Fruit fly (Drosophila melanogaster): ENCODE data around the gene Nmdmc.

Gene Nmdmc

dm6 chr3R:9007258-9007657 lies 43.1 kb downstream of the Nmdmc start:
- TF ChIP-seq lola (GFP tag; optimal IDR thresholded peaks at IDR 0.05) (no peak), Abd-B (GFP tag; optimal IDR thresholded peaks at IDR 0.05) (no peak), dl (GFP tag; optimal IDR thresholded peaks at IDR 0.05; ENCODE audit: insufficient read depth in 1 of 2, partially characterized antibody in 2 of 2) (no peak), Myc (optimal IDR thresholded peaks at IDR 0.05) (no peak), Hr78 (GFP tag; optimal IDR thresholded peaks at IDR 0.05) (no peak), brk (GFP tag; optimal IDR thresholded peaks at IDR 0.05) (no peak), N (GFP tag; optimal IDR thresholded peaks at IDR 0.05) (no peak), rgr (GFP tag; optimal IDR thresholded peaks at IDR 0.05) (no peak), sv (GFP tag; optimal IDR thresholded peaks at IDR 0.05) (no peak), fru (GFP tag; optimal IDR thresholded peaks at IDR 0.05) (no peak), Hr83 (GFP tag; optimal IDR thresholded peaks at IDR 0.05; ENCODE audit: poor library complexity, severe bottlenecking) (no peak), dsf (GFP tag; optimal IDR thresholded peaks at IDR 0.05; ENCODE audit: borderline replicate concordance) (no peak)

dm6 chr3R:9006129-9006528 lies 44.2 kb downstream of the Nmdmc start, which contains the start of the genes Prosbeta3 and Iru:
Gene Prosbeta3, minus strand, starts transcription at chr3R:9006226.
Gene Iru, plus strand, starts transcription at chr3R:9006456.
- TF ChIP-seq lola (GFP tag; optimal IDR thresholded peaks at IDR 0.05) (no peak), Myc (optimal IDR thresholded peaks at IDR 0.05) (peak; percentile 7), Rel (GFP tag; optimal IDR thresholded peaks at IDR 0.05) (no peak), Rel (tag; optimal IDR thresholded peaks at IDR 0.05) (peak; percentile 21), Vsx2 (GFP tag; optimal IDR thresholded peaks at IDR 0.05; ENCODE audit: partially characterized antibody) (no peak), Mio (GFP tag; optimal IDR thresholded peaks at IDR 0.05) (no peak), OdsH (GFP tag; optimal IDR thresholded peaks at IDR 0.05) (no peak)

dm6 chr3R:9003600-9004223 lies 46.6 kb downstream of the Nmdmc start, which contains the start of the genes CG31100 and CG11980:
Gene CG31100, minus strand, starts transcription at chr3R:9003650.
Gene CG11980, plus strand, starts transcription at chr3R:9004017.
- TF ChIP-seq Hnf4 (GFP tag; optimal IDR thresholded peaks at IDR 0.05): no peak
- no peak for TF ChIP-seq h (GFP tag; optimal IDR thresholded peaks at IDR 0.05)
- no peak for TF ChIP-seq Rel (GFP tag; optimal IDR thresholded peaks at IDR 0.05)
- TF ChIP-seq Rel (tag; optimal IDR thresholded peaks at IDR 0.05): peak; percentile 19
- no peak for TF ChIP-seq GATAd (GFP tag; optimal IDR thresholded peaks at IDR 0.05)
- no peak for TF ChIP-seq HLH106 (tag; optimal IDR thresholded peaks at IDR 0.05)
- no peak for TF ChIP-seq N (GFP tag; optimal IDR thresholded peaks at IDR 0.05)
- TF ChIP-seq br (GFP tag; optimal IDR thresholded peaks at IDR 0.05): no peak
- no peak for TF ChIP-seq sv (GFP tag; optimal IDR thresholded peaks at IDR 0.05)

- TF ChIP-seq foxo (GFP tag; optimal IDR thresholded peaks at IDR 0.05): peak in 1 of 2 experiments; percentile 2
- TF ChIP-seq rgr (GFP tag; optimal IDR thresholded peaks at IDR 0.05): peak; percentile 24
- no peak for TF ChIP-seq Dif (GFP tag; optimal IDR thresholded peaks at IDR 0.05; ENCODE audit: partially characterized antibody)
- peak; percentile 36 for TF ChIP-seq h (GFP tag; optimal IDR thresholded peaks at IDR 0.05)
- peak; percentile 6 for TF ChIP-seq fru (GFP tag; optimal IDR thresholded peaks at IDR 0.05)
- peak; percentile 10 for TF ChIP-seq ey (GFP tag; optimal IDR thresholded peaks at IDR 0.05)
Observed at dm6 chr3R:9002542-9002941, 47.8 kb downstream of the Nmdmc start.

dm6 chr3R:9001720-9002240 lies 48.6 kb downstream of the Nmdmc start:
- TF ChIP-seq fru (GFP tag; optimal IDR thresholded peaks at IDR 0.05) (no peak), dmrt93B (GFP tag; optimal IDR thresholded peaks at IDR 0.05) (no peak), foxo (GFP tag; optimal IDR thresholded peaks at IDR 0.05) (no peak), Hnf4 (GFP tag; optimal IDR thresholded peaks at IDR 0.05) (no peak), woc (GFP tag; optimal IDR thresholded peaks at IDR 0.05) (no peak), dsf (GFP tag; optimal IDR thresholded peaks at IDR 0.05; ENCODE audit: borderline replicate concordance) (no peak)

dm6 chr3R:8998243-8998642 lies 52.1 kb downstream of the Nmdmc start:
- TF ChIP-seq woc (GFP tag; optimal IDR thresholded peaks at IDR 0.05) (no peak), Rel (GFP tag; optimal IDR thresholded peaks at IDR 0.05) (no peak), Rel (tag; optimal IDR thresholded peaks at IDR 0.05) (no peak), ey (GFP tag; optimal IDR thresholded peaks at IDR 0.05) (no peak), Dif (GFP tag; optimal IDR thresholded peaks at IDR 0.05; ENCODE audit: partially characterized antibody) (no peak), fru (GFP tag; optimal IDR thresholded peaks at IDR 0.05) (no peak), Hr83 (GFP tag; optimal IDR thresholded peaks at IDR 0.05; ENCODE audit: poor library complexity, severe bottlenecking) (no peak), dmrt93B (GFP tag; optimal IDR thresholded peaks at IDR 0.05) (no peak), psq (GFP tag; optimal IDR thresholded peaks at IDR 0.05) (no peak), jim (GFP tag; optimal IDR thresholded peaks at IDR 0.05) (no peak), rgr (GFP tag; optimal IDR thresholded peaks at IDR 0.05) (no peak), h (GFP tag; optimal IDR thresholded peaks at IDR 0.05) (no peak), N (GFP tag; optimal IDR thresholded peaks at IDR 0.05) (no peak), OdsH (GFP tag; optimal IDR thresholded peaks at IDR 0.05) (no peak), foxo (GFP tag; optimal IDR thresholded peaks at IDR 0.05) (no peak), HLH106 (tag; optimal IDR thresholded peaks at IDR 0.05) (no peak), brk (GFP tag; optimal IDR thresholded peaks at IDR 0.05) (no peak)

Data from whole organism, wandering third instar larva.